Fruit fly (Drosophila melanogaster) ovary, adult (tissue): ENCODE data around the gene Nup153.

Experiments used
- CG17801 ChIP-seq: fragments of 200-800 bp; optimal IDR thresholded peaks from 2 replicates; lab custom pipeline; 2019; ENCODE audit warnings: missing biosample characterization, mild to moderate bottlenecking, missing genetic modification characterization, moderate library complexity; ENCODE audit not compliant: partially characterized antibody

The Nup153 gene

dm6 chrX:16650078-16651063 lies 51.3 kb downstream of the Nup153 start:
- TF ChIP-seq CG17801 (GFP tag; lab: Kevin White, UChicago), result no peak

dm6 chrX:16651098-16651497 lies 52.1 kb downstream of the Nup153 start, which contains the start of the genes CG32573 and CG42512:
Gene CG32573, plus strand, starts transcription at chrX:16651376.
Gene CG42512, plus strand, starts transcription at chrX:16651376.
- no peak for TF ChIP-seq CG17801 (GFP tag; lab: Kevin White, UChicago)

- no peak for TF ChIP-seq CG17801 (GFP tag; lab: Kevin White, UChicago)
These were observed 52.6 kb downstream of the Nup153 start for dm6 chrX:16651625-16652024.

- no peak for TF ChIP-seq CG17801 (GFP tag; lab: Kevin White, UChicago)
These were observed 55.9 kb downstream of the Nup153 start, which contains the start of the genes Nemp and r for dm6 chrX:16654931-16655409. Gene Nemp, minus strand, starts transcription at chrX:16655015. Gene r, plus strand, starts transcription at chrX:16655359.

dm6 chrX:16655724-16656235 lies 56.7 kb downstream of the Nup153 start:
- no peak for TF ChIP-seq CG17801 (GFP tag; lab: Kevin White, UChicago)
